Worm (Caenorhabditis elegans) whole organism, L4 larva: ENCODE results near the gene nas-6.
A peak's percentile ranks its signal among the peaks of the same experiment; 100 is the strongest.

Experiments used
- D1046.2 ChIP-seq: fragments of 200-800 bp; sonication (Bioruptor generic); IDR thresholded peaks from 2 replicates; pipeline ENCODE4 v1.3.6; 2022; ENCODE audit warnings: missing genetic modification characterization, missing compliant biosample characterization
- T20F7.1 ChIP-seq: fragments of 200-800 bp; sonication (Bioruptor generic); optimal IDR thresholded peaks from 2 replicates; lab custom pipeline; 2018; ENCODE audit warnings: mild to moderate bottlenecking, missing genetic modification characterization, missing compliant biosample characterization
- Y105C5A.15 ChIP-seq: fragments of 200-800 bp; sonication (Bioruptor generic); IDR thresholded peaks from 2 replicates; pipeline ENCODE4 v1.3.6; 2022; ENCODE audit warnings: missing genetic modification characterization, missing compliant biosample characterization
- Y75B8A.6 ChIP-seq: fragments of 200-800 bp; sonication (Bioruptor generic); IDR thresholded peaks from 2 replicates; pipeline ENCODE4 v1.3.6; 2022; ENCODE audit warnings: missing genetic modification reagents, missing genetic modification characterization, missing compliant biosample characterization
- aha-1 ChIP-seq: fragments of 150-350 bp; peaks from one replicate; lab custom pipeline; 2014; ENCODE audit warnings: missing biosample characterization, missing genetic modification characterization
- ama-1 ChIP-seq: fragments of 150-350 bp; optimal IDR thresholded peaks from 2 replicates; lab custom pipeline; 2014; ENCODE audit warnings: inconsistent platforms, mixed read lengths
- arid-1 ChIP-seq: fragments of 200-800 bp; sonication (Bioruptor generic); conservative IDR thresholded peaks from 2 replicates; pipeline ENCODE4 v1.3.6; 2022; ENCODE audit warnings: missing genetic modification reagents, missing genetic modification characterization, missing compliant biosample characterization
- attf-4 ChIP-seq: sonication (generic microtip); optimal IDR thresholded peaks from 3 replicates; lab custom pipeline; 2017; ENCODE audit warnings: missing biosample characterization, missing genetic modification characterization
- ceh-28 ChIP-seq: fragments of 150-350 bp; optimal IDR thresholded peaks from 2 replicates; lab custom pipeline; 2014; ENCODE audit warnings: missing biosample characterization, missing genetic modification reagents, missing genetic modification characterization
- ceh-32 ChIP-seq: sonication (generic microtip); optimal IDR thresholded peaks from 2 replicates; lab custom pipeline; 2016; ENCODE audit warnings: mild to moderate bottlenecking, missing genetic modification characterization, missing compliant biosample characterization; ENCODE audit not compliant: poor library complexity
- ceh-44 ChIP-seq: fragments of 200-800 bp; sonication (Bioruptor generic); IDR thresholded peaks from 2 replicates; pipeline ENCODE4 v1.3.6; 2022; ENCODE audit warnings: missing genetic modification reagents, missing genetic modification characterization, missing compliant biosample characterization
- ceh-82 ChIP-seq: sonication (generic microtip); optimal IDR thresholded peaks from 2 replicates; lab custom pipeline; 2017; ENCODE audit warnings: missing biosample characterization, missing genetic modification characterization
- ces-1 ChIP-seq: fragments of 150-350 bp; sonication (generic microtip); optimal IDR thresholded peaks from 4 replicates; lab custom pipeline; 2014; ENCODE audit warnings: missing biosample characterization, missing genetic modification reagents, missing genetic modification characterization
- cey-2 ChIP-seq: sonication (generic microtip); optimal IDR thresholded peaks from 3 replicates; lab custom pipeline; 2017; ENCODE audit warnings: missing genetic modification characterization, mild to moderate bottlenecking, missing compliant biosample characterization, antibody characterized with exemption, borderline replicate concordance; ENCODE audit not compliant: insufficient read depth
- ctbp-1 ChIP-seq: fragments of 200-800 bp; sonication (Bioruptor generic); IDR thresholded peaks from 2 replicates; pipeline ENCODE4 v1.3.6; 2022; ENCODE audit warnings: missing genetic modification reagents, missing genetic modification characterization, missing compliant biosample characterization
- daf-12 ChIP-seq: fragments of 150-350 bp; optimal IDR thresholded peaks from 2 replicates; lab custom pipeline; 2014; ENCODE audit warnings: missing biosample characterization, missing genetic modification reagents, missing genetic modification characterization
- daf-16 ChIP-seq, 3 experiments: sonication (generic microtip); optimal IDR thresholded peaks; 2 replicates each; lab custom pipeline; 2016 to 2017; ENCODE audit warnings: missing genetic modification characterization in 3 of 3, missing genetic modification reagents in 3 of 3, mild to moderate bottlenecking in 2 of 3, missing compliant biosample characterization in 2 of 3, missing biosample characterization in 1 of 3, moderate library complexity in 1 of 3
- daf-19 ChIP-seq: fragments of 200-800 bp; sonication (Bioruptor generic); conservative IDR thresholded peaks from 2 replicates; pipeline ENCODE4 v1.3.6; 2022; ENCODE audit warnings: missing genetic modification characterization, missing compliant biosample characterization
- dmd-9 ChIP-seq: fragments of 200-800 bp; sonication (Bioruptor generic); IDR thresholded peaks from 2 replicates; pipeline ENCODE4 v1.3.6; 2022; ENCODE audit warnings: missing genetic modification reagents, missing genetic modification characterization, missing compliant biosample characterization
- dpl-1 ChIP-seq: fragments of 150-350 bp; optimal IDR thresholded peaks from 2 replicates; lab custom pipeline; 2014; ENCODE audit warnings: missing biosample characterization, missing genetic modification reagents, missing genetic modification characterization
- dve-1 ChIP-seq: sonication (generic microtip); optimal IDR thresholded peaks from 2 replicates; lab custom pipeline; 2017; ENCODE audit warnings: antibody characterized with exemption, mild to moderate bottlenecking, missing genetic modification characterization, missing compliant biosample characterization; ENCODE audit not compliant: insufficient read depth
- gei-8 ChIP-seq: fragments of 200-800 bp; sonication (Bioruptor generic); optimal IDR thresholded peaks from 2 replicates; lab custom pipeline; 2018; ENCODE audit warnings: mild to moderate bottlenecking, missing genetic modification characterization, missing compliant biosample characterization
- hif-1 ChIP-seq, 2 experiments: sonication (generic microtip); optimal IDR thresholded peaks; 2 replicates each; lab custom pipeline; 2016 to 2017; ENCODE audit warnings: missing compliant biosample characterization in 2 of 2, missing genetic modification characterization in 2 of 2, missing genetic modification reagents in 2 of 2, missing genotype in 2 of 2, mild to moderate bottlenecking in 1 of 2
- lim-7 ChIP-seq: fragments of 200-800 bp; sonication (Bioruptor generic); IDR thresholded peaks from 2 replicates; pipeline ENCODE4 v1.3.6; 2022; ENCODE audit warnings: missing genetic modification characterization, missing compliant biosample characterization
- lin-13 ChIP-seq: fragments of 150-350 bp; optimal IDR thresholded peaks from 2 replicates; lab custom pipeline; 2014; ENCODE audit warnings: missing biosample characterization, missing genetic modification reagents, missing genetic modification characterization
- lin-15B ChIP-seq: fragments of 150-350 bp; sonication (generic microtip); optimal IDR thresholded peaks from 3 replicates; lab custom pipeline; 2014; ENCODE audit warnings: missing biosample characterization, missing genetic modification characterization
- lin-29 ChIP-seq: fragments of 200-800 bp; sonication (Bioruptor generic); IDR thresholded peaks from 2 replicates; pipeline ENCODE4 v1.3.6; 2022; ENCODE audit warnings: missing genetic modification reagents, missing genetic modification characterization, missing compliant biosample characterization
- lin-38 ChIP-seq: fragments of 200-800 bp; sonication (Bioruptor generic); IDR thresholded peaks from 2 replicates; pipeline ENCODE4 v1.3.6; 2022; ENCODE audit warnings: missing genetic modification reagents, missing genetic modification characterization, missing compliant biosample characterization
- lin-39 ChIP-seq: fragments of 150-350 bp; optimal IDR thresholded peaks from 2 replicates; lab custom pipeline; 2014; ENCODE audit warnings: missing biosample characterization, missing genetic modification reagents, missing genetic modification characterization
- lsy-2 ChIP-seq, 2 experiments: fragments of 150-350 bp in 1 of 2; sonication (generic microtip) in 1 of 2; optimal IDR thresholded peaks; 2 replicates each; lab custom pipeline; 2014 to 2017; ENCODE audit warnings: missing biosample characterization in 2 of 2, missing genetic modification characterization in 2 of 2
- madf-9 ChIP-seq: fragments of 200-800 bp; sonication (Bioruptor generic); conservative IDR thresholded peaks from 2 replicates; pipeline ENCODE4 v1.3.6; 2022; ENCODE audit warnings: missing genetic modification reagents, missing genetic modification characterization, missing compliant biosample characterization
- mdl-1 ChIP-seq, 2 experiments: fragments of 150-350 bp in 1 of 2; sonication (generic microtip) in 1 of 2; optimal IDR thresholded peaks; 2 replicates each; lab custom pipeline; 2014 to 2017; ENCODE audit warnings: missing biosample characterization in 2 of 2, missing genetic modification characterization in 2 of 2
- mdt-29 ChIP-seq: fragments of 200-800 bp; sonication (Bioruptor generic); IDR thresholded peaks from 2 replicates; pipeline ENCODE4 v1.3.6; 2022; ENCODE audit warnings: missing genetic modification reagents, missing genetic modification characterization, missing compliant biosample characterization
- mep-1 ChIP-seq: fragments of 150-350 bp; sonication (generic microtip); optimal IDR thresholded peaks from 3 replicates; lab custom pipeline; 2014; ENCODE audit warnings: missing biosample characterization, missing genetic modification characterization
- mes-2 ChIP-seq: sonication (generic microtip); optimal IDR thresholded peaks from 2 replicates; lab custom pipeline; 2016; ENCODE audit warnings: missing genotype, mild to moderate bottlenecking, missing genetic modification characterization, missing compliant biosample characterization; ENCODE audit not compliant: poor library complexity, severe bottlenecking
- nhr-41 ChIP-seq: fragments of 200-800 bp; sonication (Bioruptor generic); IDR thresholded peaks from 2 replicates; pipeline ENCODE4 v1.3.6; 2022; ENCODE audit warnings: missing genetic modification reagents, missing genetic modification characterization, missing compliant biosample characterization
- nhr-77 ChIP-seq: fragments of 150-350 bp; optimal IDR thresholded peaks from 2 replicates; lab custom pipeline; 2014; ENCODE audit warnings: missing biosample characterization, missing genetic modification characterization
- php-3 ChIP-seq: fragments of 200-800 bp; sonication (Bioruptor generic); IDR thresholded peaks from 2 replicates; pipeline ENCODE4 v1.3.6; 2022; ENCODE audit warnings: missing genetic modification reagents, missing genetic modification characterization, missing compliant biosample characterization
- pqm-1 ChIP-seq: sonication (generic microtip); optimal IDR thresholded peaks from 2 replicates; lab custom pipeline; 2017; ENCODE audit warnings: missing biosample characterization, missing genetic modification characterization
- rbr-2 ChIP-seq: sonication (generic microtip); optimal IDR thresholded peaks from 2 replicates; lab custom pipeline; 2016; ENCODE audit warnings: missing genotype, missing genetic modification characterization, missing compliant biosample characterization
- saeg-2 ChIP-seq: fragments of 200-800 bp; sonication (Bioruptor generic); IDR thresholded peaks from 2 replicates; pipeline ENCODE4 v1.3.6; 2022; ENCODE audit warnings: missing genetic modification reagents, missing genetic modification characterization, missing compliant biosample characterization
- tag-97 ChIP-seq: fragments of 200-800 bp; sonication (Bioruptor generic); IDR thresholded peaks from 2 replicates; pipeline ENCODE4 v1.3.6; 2022; ENCODE audit warnings: missing genetic modification characterization, missing compliant biosample characterization
- tra-1 ChIP-seq: fragments of 200-800 bp; sonication (Bioruptor generic); IDR thresholded peaks from 2 replicates; pipeline ENCODE4 v1.3.6; 2022; ENCODE audit warnings: missing genetic modification reagents, missing genetic modification characterization, missing compliant biosample characterization
- unc-62 ChIP-seq, 3 experiments: fragments of 150-350 bp in 1 of 3; sonication (generic microtip); optimal IDR thresholded peaks in 2 of 3; peaks in 1 of 3; 1 replicate in 1 of 3; 2 replicates in 2 of 3; lab custom pipeline; 2014 to 2017; ENCODE audit warnings: missing biosample characterization in 3 of 3, missing genetic modification characterization in 3 of 3, missing genetic modification reagents in 3 of 3, missing genotype in 1 of 3
- zfp-2 ChIP-seq: sonication (generic microtip); optimal IDR thresholded peaks from 2 replicates; lab custom pipeline; 2016; ENCODE audit warnings: mild to moderate bottlenecking, missing genetic modification characterization, missing compliant biosample characterization
- ztf-11 ChIP-seq: fragments of 150-350 bp; optimal IDR thresholded peaks from 2 replicates; lab custom pipeline; 2014; ENCODE audit warnings: missing biosample characterization, missing genetic modification characterization

Gene nas-6

ce11 chrIV:17470096-17470602 is 20.4 kb downstream of the nas-6 start, which contains the start of gene F11E6.4 (continued):
- TF ChIP-seq T20F7.1 (peak; percentile 43), madf-9 (peak; percentile 39)
- TF ChIP-seq, all 104 proteins: peak for 14

- no peak for TF ChIP-seq tag-97 (GFP tag; lab: Robert Waterston, UW)
- TF ChIP-seq lin-38 (GFP tag; lab: Robert Waterston, UW): no peak
- TF ChIP-seq ctbp-1 (GFP tag; lab: Robert Waterston, UW): no peak
- TF ChIP-seq attf-4 (tag; lab: Kevin White, UChicago): no peak
- peak; percentile 71 for TF ChIP-seq aha-1 (tag; lab: Kevin White, UChicago)
- TF ChIP-seq dpl-1 (GFP tag; lab: Kevin White, UChicago): no peak
These were observed 22.8 kb downstream of the nas-6 start for ce11 chrIV:17467825-17468224.

- TF ChIP-seq ceh-82 (tag; lab: Kevin White, UChicago) (no peak), zfp-2 (tag; lab: Kevin White, UChicago) (no peak), mes-2 (tag; lab: Kevin White, UChicago) (no peak), lin-13 (GFP tag; lab: Kevin White, UChicago) (no peak), nhr-77 (tag; lab: Kevin White, UChicago) (peak; percentile 7), php-3 (GFP tag; lab: Robert Waterston, UW) (peak; percentile 65; the same call in 1 of the 2 replicates), daf-16 (GFP tag; optimal IDR thresholded peaks at IDR 0.05; lab: Kevin White, UChicago) (no peak), daf-16 (tag; optimal IDR thresholded peaks at IDR 0.05; lab: Kevin White, UChicago) (peak; percentile 53), mdt-29 (GFP tag; lab: Robert Waterston, UW) (no peak), Y75B8A.6 (GFP tag; lab: Robert Waterston, UW) (no peak), tra-1 (GFP tag; lab: Robert Waterston, UW) (no peak), unc-62 (GFP tag; optimal IDR thresholded peaks at IDR 0.05 in 1 of 2; lab: Kevin White, UChicago) (no peak), unc-62 (tag; optimal IDR thresholded peaks at IDR 0.05; lab: Kevin White, UChicago) (no peak), ceh-44 (no peak), cey-2 (tag; lab: Kevin White, UChicago) (no peak), T20F7.1 (no peak), aha-1 (tag; lab: Kevin White, UChicago) (peak; percentile 91), D1046.2 (GFP tag; lab: Robert Waterston, UW) (no peak), rbr-2 (tag; lab: Kevin White, UChicago) (no peak), ces-1 (GFP tag; lab: Kevin White, UChicago) (no peak), lim-7 (GFP tag; lab: Robert Waterston, UW) (no peak), ceh-32 (tag; lab: Kevin White, UChicago) (no peak), ceh-28 (tag; lab: Kevin White, UChicago) (no peak), mdl-1 (tag; optimal IDR thresholded peaks at IDR 0.05; lab: Kevin White, UChicago) (no peak), lin-15B (tag; lab: Kevin White, UChicago) (no peak), lin-38 (GFP tag; lab: Robert Waterston, UW) (no peak), daf-12 (no peak), Y105C5A.15 (no peak), gei-8 (no peak), lin-29 (GFP tag; lab: Robert Waterston, UW) (no peak), daf-19 (GFP tag; lab: Robert Waterston, UW) (no peak), hif-1 (tag; optimal IDR thresholded peaks at IDR 0.05; lab: Kevin White, UChicago) (no peak), lin-39 (tag; lab: Kevin White, UChicago) (no peak), lsy-2 (tag; optimal IDR thresholded peaks at IDR 0.05; lab: Kevin White, UChicago) (no peak), ztf-11 (tag; lab: Kevin White, UChicago) (no peak), dmd-9 (no peak), ama-1 (lab: Kevin White, UChicago) (no peak), dve-1 (tag; lab: Kevin White, UChicago) (peak; percentile 65), saeg-2 (GFP tag; lab: Robert Waterston, UW) (no peak), arid-1 (GFP tag; lab: Robert Waterston, UW) (no peak), mep-1 (no peak), pqm-1 (tag; lab: Kevin White, UChicago) (peak; percentile 24), nhr-41 (GFP tag; lab: Robert Waterston, UW) (no peak)
These were observed 23.3 kb downstream of the nas-6 start, which contains the start of gene elo-2 for ce11 chrIV:17467325-17467724. Gene elo-2 (minus strand): TSS chrIV:17467408.
